Worm (Caenorhabditis elegans): ENCODE data around the gene cox-6C.

cox-6C gene

DNA sequence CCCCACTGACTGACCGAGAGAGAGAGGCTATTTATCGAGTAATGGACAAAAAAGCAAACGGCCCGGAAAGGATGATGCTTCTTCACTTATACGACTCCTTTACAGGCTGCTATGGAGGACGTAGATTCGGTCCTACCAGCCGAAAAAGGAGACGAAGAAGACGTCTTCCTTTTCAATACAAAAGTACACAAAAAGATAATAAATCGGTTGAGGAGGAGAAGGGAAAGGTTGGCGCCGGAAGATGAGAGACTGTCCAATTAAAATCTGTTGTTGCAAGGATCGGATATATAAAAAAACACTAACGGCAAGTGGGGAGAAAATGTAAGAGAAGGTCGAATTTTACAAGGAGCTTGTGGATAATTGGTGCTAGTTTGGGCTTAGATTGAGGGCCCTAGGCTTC, 22.2 kb downstream of the cox-6C start:
- no peak for TF ChIP-seq sox-4 (tag; optimal IDR thresholded peaks at IDR 0.05)
- TF ChIP-seq ref-2 (tag; optimal IDR thresholded peaks at IDR 0.05), result no peak
- TF ChIP-seq ceh-18 (tag; optimal IDR thresholded peaks at IDR 0.05), result no peak
- no peak for TF ChIP-seq dmd-4 (tag; optimal IDR thresholded peaks at IDR 0.05; ENCODE audit: borderline replicate concordance)
- TF ChIP-seq ama-1 (optimal IDR thresholded peaks at IDR 0.05), result no peak
- TF ChIP-seq syd-9 (tag; optimal IDR thresholded peaks at IDR 0.05), result no peak
- TF ChIP-seq ceh-19 (GFP tag; optimal IDR thresholded peaks at IDR 0.05), result no peak

DNA sequence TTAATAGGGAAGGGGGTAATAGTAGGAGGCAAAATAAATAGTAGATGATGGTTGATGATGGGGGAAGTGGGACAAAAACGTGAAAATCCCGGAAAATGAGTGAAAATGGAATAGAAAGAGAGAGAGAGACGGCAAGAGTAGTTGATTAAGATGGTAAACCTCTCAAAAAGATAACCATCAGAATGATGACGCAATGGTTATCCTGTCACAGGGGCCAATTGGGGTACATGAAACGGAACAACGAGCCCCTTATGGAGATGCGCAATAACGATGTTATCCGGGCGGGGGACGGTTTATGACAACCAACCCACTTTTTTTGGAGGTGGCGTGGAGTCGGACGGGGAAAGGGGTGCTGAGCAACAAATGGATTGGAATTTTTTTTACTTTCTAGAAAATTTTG, 23.3 kb downstream of the cox-6C start:
- no peak for TF ChIP-seq ttx-3 (tag; optimal IDR thresholded peaks at IDR 0.05)
- no peak for TF ChIP-seq ceh-48 (tag; optimal IDR thresholded peaks at IDR 0.05)
- no peak for TF ChIP-seq odd-2 (tag; optimal IDR thresholded peaks at IDR 0.05)
- no peak for TF ChIP-seq ets-4 (tag; optimal IDR thresholded peaks at IDR 0.05)
- TF ChIP-seq pros-1 (tag; optimal IDR thresholded peaks at IDR 0.05), result no peak
- no peak for TF ChIP-seq nhr-11 (tag; optimal IDR thresholded peaks at IDR 0.05)
- TF ChIP-seq pat-9 (tag; optimal IDR thresholded peaks at IDR 0.05), result no peak
- no peak for TF ChIP-seq ref-2 (tag; optimal IDR thresholded peaks at IDR 0.05)
- no peak for TF ChIP-seq hlh-8 (tag; optimal IDR thresholded peaks at IDR 0.05)
- no peak for TF ChIP-seq ceh-31 (tag; optimal IDR thresholded peaks at IDR 0.05)
- TF ChIP-seq gmeb-2 (tag; optimal IDR thresholded peaks at IDR 0.05), result no peak
- no peak for TF ChIP-seq ama-1 (optimal IDR thresholded peaks at IDR 0.05)
- TF ChIP-seq ceh-19 (GFP tag; optimal IDR thresholded peaks at IDR 0.05), result no peak
- no peak for TF ChIP-seq C08G9.2 (tag; optimal IDR thresholded peaks at IDR 0.05)
- TF ChIP-seq sdc-2 (tag; optimal IDR thresholded peaks at IDR 0.05), result no peak
- no peak for TF ChIP-seq syd-9 (tag; optimal IDR thresholded peaks at IDR 0.05)
- no peak for TF ChIP-seq sox-4 (tag; optimal IDR thresholded peaks at IDR 0.05)
- no peak for TF ChIP-seq mec-3 (tag; optimal IDR thresholded peaks at IDR 0.05; ENCODE audit: borderline replicate concordance)
- TF ChIP-seq dve-1 (tag; optimal IDR thresholded peaks at IDR 0.05), result no peak

DNA sequence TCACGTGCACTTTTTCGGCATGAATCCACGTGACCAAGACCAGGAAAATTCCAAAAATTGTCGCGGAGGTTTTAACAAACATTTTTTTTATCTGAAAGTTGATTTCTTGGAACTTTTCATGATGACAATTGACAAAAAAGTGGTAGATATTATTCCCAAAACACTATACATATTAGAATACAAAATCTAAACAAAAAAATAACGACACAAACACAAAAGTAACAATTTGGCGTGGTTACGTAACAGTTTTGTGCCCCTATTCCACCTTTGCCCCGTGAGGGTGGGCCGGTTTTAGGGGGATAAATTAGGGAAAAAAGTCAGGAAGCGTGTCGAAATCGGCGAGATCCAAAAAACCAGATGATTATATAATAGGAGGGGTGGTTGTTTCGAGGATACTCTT, 31.3 kb downstream of the cox-6C start, which contains the start of gene gegf-1:
Gene gegf-1, minus strand, starts transcription at position 101 of the 400 bp plus-strand sequence.
- TF ChIP-seq ceh-6 (GFP tag; optimal IDR thresholded peaks at IDR 0.05) (no peak), che-1 (tag; optimal IDR thresholded peaks at IDR 0.05) (no peak), dve-1 (tag; optimal IDR thresholded peaks at IDR 0.05) (no peak), sox-4 (tag; optimal IDR thresholded peaks at IDR 0.05) (no peak), fax-1 (tag; optimal IDR thresholded peaks at IDR 0.05) (no peak), zip-5 (tag; optimal IDR thresholded peaks at IDR 0.05) (no peak), ceh-9 (tag; optimal IDR thresholded peaks at IDR 0.05) (no peak), hlh-13 (GFP tag; optimal IDR thresholded peaks at IDR 0.05) (no peak), pha-2 (tag; optimal IDR thresholded peaks at IDR 0.05) (no peak), nhr-11 (tag; optimal IDR thresholded peaks at IDR 0.05) (no peak)

DNA sequence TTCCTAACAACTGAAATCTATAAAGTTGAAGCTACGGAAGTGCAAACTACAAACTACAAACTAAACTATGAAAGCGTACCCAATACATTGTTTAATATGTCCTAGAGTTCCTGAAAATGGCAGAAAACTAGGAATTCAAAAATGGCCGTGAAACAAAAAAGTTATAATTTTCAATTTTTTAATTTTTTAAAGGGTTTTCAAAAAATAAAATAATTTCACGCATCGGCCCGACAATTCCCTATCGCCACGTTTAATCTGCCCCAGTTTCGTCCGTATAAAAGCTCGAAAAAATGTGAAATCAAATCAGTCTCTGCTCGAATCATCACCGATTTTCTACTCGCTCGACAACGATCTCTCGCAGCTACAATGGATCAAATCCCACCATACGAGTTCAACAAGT, 32.1 kb downstream of the cox-6C start, which contains the start of gene Y38C1AA.7:
Gene Y38C1AA.7, plus strand, starts transcription at position 301 of the 400 bp plus-strand sequence.
- no peak for TF ChIP-seq ceh-14 (tag; optimal IDR thresholded peaks at IDR 0.05)
- no peak for TF ChIP-seq syd-9 (tag; optimal IDR thresholded peaks at IDR 0.05)
- no peak for TF ChIP-seq ceh-30 (tag; optimal IDR thresholded peaks at IDR 0.05)
- TF ChIP-seq unc-86 (tag; optimal IDR thresholded peaks at IDR 0.05), result no peak
- no peak for TF ChIP-seq ama-1 (optimal IDR thresholded peaks at IDR 0.05)
- no peak for TF ChIP-seq tbx-7 (tag; optimal IDR thresholded peaks at IDR 0.05)
- no peak for TF ChIP-seq dmd-4 (tag; optimal IDR thresholded peaks at IDR 0.05; ENCODE audit: borderline replicate concordance)

DNA sequence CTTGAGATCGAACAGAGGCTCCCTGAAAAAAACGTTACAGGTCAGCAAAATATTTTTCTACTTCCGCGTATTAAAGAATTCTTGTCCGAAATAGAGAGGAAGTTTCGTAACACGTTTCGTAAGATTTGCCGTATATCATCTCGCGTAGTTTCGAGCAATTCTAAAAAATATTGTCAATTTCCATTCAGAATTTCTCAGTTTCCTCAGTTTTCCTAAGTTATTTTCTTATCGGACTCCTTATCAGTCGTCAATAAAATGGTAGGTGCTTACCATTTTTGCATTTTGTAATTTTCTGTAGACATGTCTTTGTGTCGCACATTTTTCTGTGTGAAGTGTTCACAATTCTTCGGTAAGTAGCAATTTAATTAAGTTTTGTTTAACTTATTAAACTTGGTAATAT, 33.3 kb downstream of the cox-6C start, which contains the start of gene Y38C1AA.19:
Gene Y38C1AA.19, plus strand, starts transcription at position 301 of the 400 bp plus-strand sequence.
- no peak for TF ChIP-seq hlh-13 (GFP tag; optimal IDR thresholded peaks at IDR 0.05)
- no peak for TF ChIP-seq pros-1 (tag; optimal IDR thresholded peaks at IDR 0.05)
- TF ChIP-seq unc-3 (GFP tag; conservative IDR thresholded peaks at IDR 0.05), result no peak
- no peak for TF ChIP-seq unc-3 (tag; optimal IDR thresholded peaks at IDR 0.05)
- TF ChIP-seq T23F11.4 (GFP tag; optimal IDR thresholded peaks at IDR 0.05), result no peak
- no peak for TF ChIP-seq K02D7.2 (tag; optimal IDR thresholded peaks at IDR 0.05)
- TF ChIP-seq sox-2 (GFP tag; IDR thresholded peaks at IDR 0.05), result no peak
- no peak for TF ChIP-seq ceh-9 (tag; optimal IDR thresholded peaks at IDR 0.05)
- TF ChIP-seq ets-4 (tag; optimal IDR thresholded peaks at IDR 0.05), result no peak
- TF ChIP-seq hlh-30 (tag; optimal IDR thresholded peaks at IDR 0.05; ENCODE audit: insufficient read depth), result no peak
- no peak for TF ChIP-seq ztf-16 (tag; optimal IDR thresholded peaks at IDR 0.05)
- TF ChIP-seq fkh-10 (GFP tag; optimal IDR thresholded peaks at IDR 0.05), result no peak
- TF ChIP-seq pat-9 (tag; optimal IDR thresholded peaks at IDR 0.05), result no peak
- TF ChIP-seq tbx-2 (tag; optimal IDR thresholded peaks at IDR 0.05), result no peak
- TF ChIP-seq ceh-31 (tag; optimal IDR thresholded peaks at IDR 0.05), result no peak
- no peak for TF ChIP-seq ceh-45 (GFP tag; IDR thresholded peaks at IDR 0.05)
